Fruit fly (Drosophila melanogaster): ENCODE measurements around the gene TwdlT.

- TF ChIP-seq CTCF (optimal IDR thresholded peaks at IDR 0.05) (no peak), CG8478 (optimal IDR thresholded peaks at IDR 0.05) (no peak)
Observed at dm6 chr3R:27076618-27077017, 27.6 kb downstream of the TwdlT start.
